Fruit fly (Drosophila melanogaster) whole organism: ENCODE results near the gene Coq7.

Experiments
- Dll ChIP-seq: fragments of >200 bp; optimal IDR thresholded peaks from 2 replicates; lab custom pipeline; 2017
- pan ChIP-seq: fragments of >200 bp; optimal IDR thresholded peaks from 2 replicates; lab custom pipeline; 2017
- usp ChIP-seq: fragments of >200 bp; optimal IDR thresholded peaks from 2 replicates; lab custom pipeline; 2017; ENCODE audit warnings: missing biosample characterization, missing genetic modification characterization, mixed read lengths

dm6 chrX:6794826-6795225, 23.8 kb downstream of the Coq7 start:
- TF ChIP-seq Dll (lab: Kevin White, UChicago), result no peak
- TF ChIP-seq usp (GFP tag; lab: Kevin White, UChicago), result no peak
- no peak for TF ChIP-seq pan (lab: Kevin White, UChicago)
